Worm (Caenorhabditis elegans): ENCODE measurements around the gene brc-2.

ce11 chrIII:6912381-6912780 is 9.5 kb upstream of the brc-2 start, which contains the start of gene pdf-1:
- TF ChIP-seq ztf-11 (tag; optimal IDR thresholded peaks at IDR 0.05) (no peak), unc-62 (GFP tag; optimal IDR thresholded peaks at IDR 0.05) (no peak), egl-27 (tag; optimal IDR thresholded peaks at IDR 0.05) (no peak), nhr-77 (tag; optimal IDR thresholded peaks at IDR 0.05) (no peak), pha-4 (tag; optimal IDR thresholded peaks at IDR 0.05) (no peak), nhr-12 (tag; optimal IDR thresholded peaks at IDR 0.05) (no peak), zag-1 (tag; optimal IDR thresholded peaks at IDR 0.05) (no peak), ceh-82 (tag; optimal IDR thresholded peaks at IDR 0.05) (no peak), lin-15B (tag; optimal IDR thresholded peaks at IDR 0.05) (no peak), ceh-16 (tag; optimal IDR thresholded peaks at IDR 0.05) (no peak), aly-2 (tag; optimal IDR thresholded peaks at IDR 0.05) (no peak)

Measured in whole organism, L3 larva.